Worm (Caenorhabditis elegans): ENCODE measurements around the gene E02C12.6.

DNA sequence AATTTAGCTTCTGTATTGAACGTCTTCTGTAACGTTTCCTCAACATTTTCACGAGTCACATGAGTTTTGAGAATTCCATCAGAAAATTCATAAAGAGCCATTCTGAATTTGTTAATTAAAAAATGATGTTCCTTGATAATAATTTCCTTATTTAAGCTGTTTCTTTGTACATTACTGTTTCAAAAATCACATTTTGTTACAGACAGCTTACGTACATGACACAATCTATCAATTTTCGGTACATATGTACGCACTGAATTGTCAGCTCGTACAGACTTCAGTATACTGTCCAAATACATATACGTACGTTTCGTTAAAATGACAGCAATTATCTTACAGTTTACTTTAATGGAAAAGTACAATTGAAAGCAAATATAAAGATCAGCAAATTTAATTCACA lies 5.5 kb upstream of the E02C12.6 start, which contains the start of gene E02C12.19:
- TF ChIP-seq ceh-28 (tag; optimal IDR thresholded peaks at IDR 0.05) (no peak), zag-1 (tag; optimal IDR thresholded peaks at IDR 0.05) (no peak), lir-3 (tag; optimal IDR thresholded peaks at IDR 0.05) (no peak), mdl-1 (tag; optimal IDR thresholded peaks at IDR 0.05) (no peak), Y105C5A.15 (GFP tag; IDR thresholded peaks at IDR 0.05) (no peak), egl-27 (tag; optimal IDR thresholded peaks at IDR 0.05) (no peak), set-16 (GFP tag; IDR thresholded peaks at IDR 0.05) (no peak), mxl-2 (GFP tag; conservative IDR thresholded peaks at IDR 0.05) (no peak), F10B5.3 (tag; optimal IDR thresholded peaks at IDR 0.05) (no peak), nhr-6 (tag; optimal IDR thresholded peaks at IDR 0.05) (no peak), snpc-4 (tag; optimal IDR thresholded peaks at IDR 0.05) (no peak), ceh-20 (GFP tag; IDR thresholded peaks at IDR 0.05) (no peak)
